Worm (Caenorhabditis elegans) whole organism, L1 larva: ENCODE measurements around the gene T22D1.1.

Source experiments
- C04F5.9 ChIP-seq: sonication (generic microtip); optimal IDR thresholded peaks from 2 replicates; lab custom pipeline; 2016; ENCODE audit warnings: missing genetic modification characterization, missing compliant biosample characterization
- C16A3.4 ChIP-seq: fragments of 150-350 bp; optimal IDR thresholded peaks from 2 replicates; lab custom pipeline; 2014; ENCODE audit warnings: missing biosample characterization, missing genetic modification characterization
- Y116A8C.19 ChIP-seq: sonication (generic microtip); optimal IDR thresholded peaks from 2 replicates; lab custom pipeline; 2016; ENCODE audit warnings: missing compliant biosample characterization, missing genetic modification characterization, borderline replicate concordance
- aly-2 ChIP-seq: fragments of 150-350 bp; optimal IDR thresholded peaks from 2 replicates; lab custom pipeline; 2014; ENCODE audit warnings: missing biosample characterization, missing genetic modification characterization
- ama-1 ChIP-seq: fragments of 150-350 bp; optimal IDR thresholded peaks from 2 replicates; lab custom pipeline; 2014
- ceh-63 ChIP-seq: fragments of 200-800 bp; sonication (Bioruptor generic); optimal IDR thresholded peaks from 2 replicates; lab custom pipeline; 2018; ENCODE audit warnings: mild to moderate bottlenecking, missing genetic modification characterization, missing compliant biosample characterization
- ceh-8 ChIP-seq: fragments of 200-800 bp; sonication (Bioruptor generic); optimal IDR thresholded peaks from 2 replicates; lab custom pipeline; 2018; ENCODE audit warnings: mild to moderate bottlenecking, missing genetic modification characterization, moderate library complexity, missing compliant biosample characterization
- ceh-88 ChIP-seq: fragments of 200-800 bp; sonication (Bioruptor generic); IDR thresholded peaks from 2 replicates; pipeline ENCODE4 v1.3.6; 2022; ENCODE audit warnings: missing genetic modification characterization, missing compliant biosample characterization
- ces-1 ChIP-seq: fragments of 150-350 bp; optimal IDR thresholded peaks from 2 replicates; lab custom pipeline; 2014; ENCODE audit warnings: missing biosample characterization, missing genetic modification reagents, missing genetic modification characterization
- dsc-1 ChIP-seq: sonication (generic microtip); optimal IDR thresholded peaks from 2 replicates; lab custom pipeline; 2016; ENCODE audit warnings: mild to moderate bottlenecking, missing genetic modification characterization, missing compliant biosample characterization
- efl-3 ChIP-seq: fragments of 200-800 bp; sonication (Bioruptor generic); optimal IDR thresholded peaks from 2 replicates; lab custom pipeline; 2018; ENCODE audit warnings: mild to moderate bottlenecking, missing genetic modification characterization, missing compliant biosample characterization
- egl-27 ChIP-seq, 2 experiments: fragments of 150-350 bp in 1 of 2; sonication (generic microtip); optimal IDR thresholded peaks; 3 replicates each; lab custom pipeline; 2017 to 2018; ENCODE audit warnings: missing biosample characterization in 2 of 2, missing genetic modification characterization in 2 of 2, missing genetic modification reagents in 2 of 2
- elt-2 ChIP-seq: sonication (generic microtip); optimal IDR thresholded peaks from 2 replicates; lab custom pipeline; 2016; ENCODE audit warnings: missing genetic modification characterization, mild to moderate bottlenecking, inconsistent platforms, missing compliant biosample characterization, missing genetic modification reagents
- elt-3 ChIP-seq, 6 experiments: fragments of 150-350 bp in 1 of 6; sonication (generic microtip); optimal IDR thresholded peaks; 2 replicates each; lab custom pipeline; 2017 to 2018; ENCODE audit warnings: missing biosample characterization in 6 of 6, missing genetic modification characterization in 6 of 6, inconsistent platforms in 1 of 6
- ets-5 ChIP-seq: fragments of 200-800 bp; sonication (Bioruptor generic); IDR thresholded peaks from 2 replicates; pipeline ENCODE4 v1.3.6; 2022; ENCODE audit warnings: missing genetic modification characterization, missing compliant biosample characterization
- fkh-4 ChIP-seq: sonication (generic microtip); optimal IDR thresholded peaks from 2 replicates; lab custom pipeline; 2016; ENCODE audit warnings: missing compliant biosample characterization, missing genetic modification characterization, borderline replicate concordance
- fkh-8 ChIP-seq: sonication (generic microtip); optimal IDR thresholded peaks from 2 replicates; lab custom pipeline; 2016; ENCODE audit warnings: mild to moderate bottlenecking, missing genetic modification characterization, missing compliant biosample characterization
- grh-1 ChIP-seq: fragments of 200-800 bp; sonication (Bioruptor generic); IDR thresholded peaks from 2 replicates; pipeline ENCODE4 v1.3.6; 2022; ENCODE audit warnings: missing genetic modification reagents, missing genetic modification characterization, missing compliant biosample characterization
- hlh-17 ChIP-seq: fragments of 200-800 bp; sonication (Bioruptor generic); optimal IDR thresholded peaks from 2 replicates; lab custom pipeline; 2018; ENCODE audit warnings: missing genetic modification characterization, mild to moderate bottlenecking, missing compliant biosample characterization, moderate library complexity, borderline replicate concordance
- hlh-4 ChIP-seq: sonication (generic microtip); optimal IDR thresholded peaks from 2 replicates; lab custom pipeline; 2016; ENCODE audit warnings: mild to moderate bottlenecking, missing genetic modification characterization, missing compliant biosample characterization
- irx-1 ChIP-seq: sonication (generic microtip); optimal IDR thresholded peaks from 2 replicates; lab custom pipeline; 2016; ENCODE audit warnings: missing genetic modification characterization, missing compliant biosample characterization
- isw-1 ChIP-seq: fragments of 200-800 bp; sonication (Bioruptor generic); IDR thresholded peaks from 2 replicates; pipeline ENCODE4 v1.3.6; 2022; ENCODE audit warnings: missing genetic modification characterization, missing compliant biosample characterization
- lin-13 ChIP-seq: fragments of 150-350 bp; optimal IDR thresholded peaks from 2 replicates; lab custom pipeline; 2014; ENCODE audit warnings: missing biosample characterization, missing genetic modification reagents, missing genetic modification characterization
- lin-15B ChIP-seq: fragments of 150-350 bp; sonication (generic microtip); optimal IDR thresholded peaks from 3 replicates; lab custom pipeline; 2014; ENCODE audit warnings: missing biosample characterization, missing genetic modification characterization
- lin-35 ChIP-seq, 2 experiments: fragments of 150-350 bp; optimal IDR thresholded peaks; 2 replicates each; lab custom pipeline; 2014; ENCODE audit warnings: missing biosample characterization in 2 of 2, missing genetic modification characterization in 2 of 2, missing genetic modification reagents in 2 of 2
- lsy-2 ChIP-seq, 2 experiments: fragments of 150-350 bp; optimal IDR thresholded peaks; 2 replicates each; lab custom pipeline; 2014; ENCODE audit warnings: missing biosample characterization in 2 of 2, missing genetic modification characterization in 2 of 2
- mdl-1 ChIP-seq, 2 experiments: fragments of 150-350 bp; optimal IDR thresholded peaks; 2 replicates each; lab custom pipeline; 2014 to 2017; ENCODE audit warnings: missing biosample characterization in 2 of 2, missing genetic modification characterization in 2 of 2, inconsistent platforms in 1 of 2
- mef-2 ChIP-seq: fragments of 150-350 bp; optimal IDR thresholded peaks from 2 replicates; lab custom pipeline; 2014; ENCODE audit warnings: missing biosample characterization, missing genetic modification characterization
- mep-1 ChIP-seq: fragments of 150-350 bp; optimal IDR thresholded peaks from 2 replicates; lab custom pipeline; 2014; ENCODE audit warnings: missing biosample characterization, missing genetic modification characterization
- nhr-11 ChIP-seq: fragments of 150-350 bp; optimal IDR thresholded peaks from 2 replicates; lab custom pipeline; 2014; ENCODE audit warnings: missing biosample characterization, missing genetic modification characterization
- nhr-20 ChIP-seq: sonication (generic microtip); optimal IDR thresholded peaks from 2 replicates; lab custom pipeline; 2016; ENCODE audit warnings: mild to moderate bottlenecking, missing genetic modification characterization, missing compliant biosample characterization
- nhr-237 ChIP-seq: fragments of 150-350 bp; optimal IDR thresholded peaks from 2 replicates; lab custom pipeline; 2014; ENCODE audit warnings: missing biosample characterization, missing genetic modification characterization
- nhr-28 ChIP-seq: fragments of 150-350 bp; optimal IDR thresholded peaks from 2 replicates; lab custom pipeline; 2014; ENCODE audit warnings: missing biosample characterization, missing genetic modification characterization
- nhr-47 ChIP-seq: sonication (generic microtip); optimal IDR thresholded peaks from 2 replicates; lab custom pipeline; 2016; ENCODE audit warnings: mild to moderate bottlenecking, missing genetic modification characterization, moderate library complexity, missing compliant biosample characterization
- nhr-76 ChIP-seq: sonication (generic microtip); optimal IDR thresholded peaks from 2 replicates; lab custom pipeline; 2017; ENCODE audit warnings: missing biosample characterization, missing genetic modification characterization
- nhr-84 ChIP-seq: sonication (generic microtip); optimal IDR thresholded peaks from 2 replicates; lab custom pipeline; 2017; ENCODE audit warnings: missing biosample characterization, missing genetic modification characterization
- nhr-85 ChIP-seq: sonication (generic microtip); peaks from one replicate; lab custom pipeline; 2016; ENCODE audit warnings: missing genetic modification characterization, inconsistent platforms, missing compliant biosample characterization
- nhr-90 ChIP-seq: sonication (generic microtip); optimal IDR thresholded peaks from 2 replicates; lab custom pipeline; 2016; ENCODE audit warnings: mild to moderate bottlenecking, missing genetic modification characterization, missing compliant biosample characterization; ENCODE audit not compliant: poor library complexity
- pax-3 ChIP-seq: fragments of 200-800 bp; sonication (Bioruptor generic); optimal IDR thresholded peaks from 2 replicates; lab custom pipeline; 2018; ENCODE audit warnings: mild to moderate bottlenecking, missing genetic modification characterization, moderate library complexity, missing compliant biosample characterization
- rnt-1 ChIP-seq: sonication (generic microtip); optimal IDR thresholded peaks from 2 replicates; lab custom pipeline; 2016; ENCODE audit warnings: mild to moderate bottlenecking, missing genetic modification characterization, moderate library complexity, missing compliant biosample characterization
- snpc-4 ChIP-seq: fragments of 150-350 bp; optimal IDR thresholded peaks from 2 replicates; lab custom pipeline; 2014; ENCODE audit warnings: missing biosample characterization, missing genetic modification characterization
- snu-23 ChIP-seq: sonication (generic microtip); optimal IDR thresholded peaks from 2 replicates; lab custom pipeline; 2016; ENCODE audit warnings: missing genetic modification characterization, missing compliant biosample characterization
- sup-37 ChIP-seq: fragments of 200-800 bp; sonication (Bioruptor generic); optimal IDR thresholded peaks from 2 replicates; lab custom pipeline; 2018; ENCODE audit warnings: mild to moderate bottlenecking, missing genetic modification characterization, missing compliant biosample characterization
- swsn-7 ChIP-seq: sonication (generic microtip); optimal IDR thresholded peaks from 2 replicates; lab custom pipeline; 2016; ENCODE audit warnings: missing genetic modification characterization, missing compliant biosample characterization
- unc-130 ChIP-seq: fragments of 150-350 bp; optimal IDR thresholded peaks from 2 replicates; lab custom pipeline; 2017; ENCODE audit warnings: missing biosample characterization, missing genetic modification characterization, inconsistent platforms
- unc-30 ChIP-seq: sonication (generic microtip); optimal IDR thresholded peaks from 2 replicates; lab custom pipeline; 2017; ENCODE audit warnings: missing biosample characterization, missing genetic modification characterization
- unc-62 ChIP-seq: fragments of 150-350 bp; optimal IDR thresholded peaks from 2 replicates; lab custom pipeline; 2014; ENCODE audit warnings: missing biosample characterization, missing genetic modification reagents, missing genetic modification characterization
- xbp-1 ChIP-seq: sonication (generic microtip); optimal IDR thresholded peaks from 2 replicates; lab custom pipeline; 2016; ENCODE audit warnings: missing genetic modification characterization, missing compliant biosample characterization
- ztf-11 ChIP-seq, 2 experiments: sonication (generic microtip); optimal IDR thresholded peaks; 2 replicates each; lab custom pipeline; 2016 to 2017; ENCODE audit warnings: missing genetic modification characterization in 2 of 2, missing biosample characterization in 1 of 2, missing compliant biosample characterization in 1 of 2
- ztf-4 ChIP-seq: fragments of 150-350 bp; optimal IDR thresholded peaks from 2 replicates; lab custom pipeline; 2014; ENCODE audit warnings: missing biosample characterization, missing genetic modification characterization

T22D1.1 gene

DNA sequence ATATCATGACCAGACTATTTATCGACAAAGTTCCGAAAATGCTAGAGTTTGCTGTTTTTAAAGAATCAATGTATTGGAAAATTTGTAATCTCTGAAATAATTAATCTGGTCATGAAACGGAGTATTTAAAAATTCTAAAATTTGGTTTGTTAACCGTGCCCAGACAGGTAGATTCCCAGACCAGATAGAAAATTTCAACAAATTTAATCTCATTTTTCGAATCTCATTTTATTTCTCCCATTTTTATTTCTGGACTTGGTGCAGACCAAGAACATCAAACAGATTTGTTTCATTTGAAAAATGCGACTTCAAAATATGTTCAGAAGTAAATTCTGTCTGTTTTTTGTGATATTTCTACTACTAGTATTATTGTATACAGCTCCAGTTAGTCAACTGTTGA, at the start of gene T22D1.1:
Gene T22D1.1, plus strand, starts transcription at position 301 of the 400 bp plus-strand sequence.
- TF ChIP-seq nhr-28 (tag; lab: Kevin White, UChicago), result no peak
- TF ChIP-seq, all 84 proteins: peak for 0

DNA sequence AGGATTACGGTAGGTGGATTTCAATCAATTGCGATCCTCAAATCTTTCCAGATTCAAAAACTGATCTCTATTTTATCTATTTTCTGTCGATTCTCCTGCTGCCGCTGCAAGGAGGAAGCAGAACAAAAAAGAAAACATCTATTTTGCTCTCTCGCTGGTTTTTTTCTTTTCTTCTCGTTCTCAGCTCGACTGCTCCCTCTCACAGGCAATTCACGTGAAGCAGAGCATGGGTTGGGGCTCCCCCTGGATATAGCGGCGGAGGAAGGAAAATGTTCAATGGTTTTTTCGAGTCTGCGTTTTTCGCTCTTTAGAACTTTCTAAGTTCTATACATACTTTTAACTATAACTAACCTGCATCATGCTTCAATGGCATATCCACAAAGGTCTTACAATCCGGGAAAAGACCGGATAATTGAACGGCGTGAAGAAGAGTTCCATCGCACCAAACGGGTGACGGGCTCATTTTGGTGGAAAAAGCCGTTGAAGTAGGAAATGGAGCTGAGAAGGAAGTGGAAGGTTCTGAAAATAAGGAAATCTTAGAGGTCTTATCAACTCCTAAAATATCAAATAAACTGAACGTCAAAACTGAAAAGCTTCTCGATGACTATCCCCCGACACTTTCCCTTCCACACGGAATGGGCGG, 44.1 kb upstream of the T22D1.1 start:
- TF ChIP-seq hlh-17, result no peak
- TF ChIP-seq nhr-85, result no peak
- TF ChIP-seq ets-5 (GFP tag; lab: Robert Waterston, UW), result no peak
- TF ChIP-seq Y116A8C.19 (tag; lab: Kevin White, UChicago), result no peak
- TF ChIP-seq mef-2 (tag; lab: Kevin White, UChicago), result peak; percentile 76
- peak; percentile 22; the same call in 1 of the 2 replicates for TF ChIP-seq isw-1 (GFP tag; lab: Robert Waterston, UW)
- TF ChIP-seq nhr-20, result peak; percentile 78
- no peak for TF ChIP-seq grh-1 (GFP tag; lab: Robert Waterston, UW)
- TF ChIP-seq mdl-1 (tag; optimal IDR thresholded peaks at IDR 0.05; lab: Kevin White, UChicago), result peak in 1 of 2 experiments; percentile 76
- no peak for TF ChIP-seq ceh-88 (GFP tag; lab: Robert Waterston, UW)
- peak; percentile 57 for TF ChIP-seq nhr-11
- TF ChIP-seq nhr-84 (tag; lab: Kevin White, UChicago), result no peak
- peak; percentile 70 to 84 for TF ChIP-seq lsy-2 (tag; optimal IDR thresholded peaks at IDR 0.05; lab: Kevin White, UChicago)
- TF ChIP-seq mep-1, result peak; percentile 68
- TF ChIP-seq C04F5.9, result no peak
- TF ChIP-seq nhr-90, result no peak
- TF ChIP-seq swsn-7, result peak; percentile 68
- TF ChIP-seq ces-1 (GFP tag; lab: Kevin White, UChicago), result no peak
- TF ChIP-seq efl-3, result no peak
- peak; percentile 20 for TF ChIP-seq elt-2 (tag; lab: Kevin White, UChicago)
- no peak for TF ChIP-seq C16A3.4 (tag; lab: Kevin White, UChicago)
- peak; percentile 82 for TF ChIP-seq unc-130 (tag; lab: Kevin White, UChicago)
- TF ChIP-seq ceh-63 (GFP tag; lab: Kevin White, UChicago), result no peak
- peak; percentile 90 for TF ChIP-seq rnt-1 (tag; lab: Kevin White, UChicago)
- no peak for TF ChIP-seq unc-62 (GFP tag; lab: Kevin White, UChicago)
- no peak for TF ChIP-seq ztf-11 (tag; optimal IDR thresholded peaks at IDR 0.05; lab: Kevin White, UChicago)
- TF ChIP-seq fkh-8 (tag; lab: Kevin White, UChicago), result peak; percentile 86
- TF ChIP-seq egl-27 (tag; optimal IDR thresholded peaks at IDR 0.05; lab: Kevin White, UChicago), result peak; percentile 76 to 82
- TF ChIP-seq pax-3 (tag; lab: Kevin White, UChicago), result no peak
- no peak for TF ChIP-seq ztf-4 (tag; lab: Kevin White, UChicago)
- TF ChIP-seq irx-1 (tag; lab: Kevin White, UChicago), result peak; percentile 70
- TF ChIP-seq nhr-237, result peak; percentile 44
- TF ChIP-seq aly-2 (tag; lab: Kevin White, UChicago), result no peak
- no peak for TF ChIP-seq elt-3 (tag; optimal IDR thresholded peaks at IDR 0.05; lab: Kevin White, UChicago)
- no peak for TF ChIP-seq ceh-8 (GFP tag; lab: Kevin White, UChicago)
- no peak for TF ChIP-seq snpc-4 (tag; lab: Kevin White, UChicago)
- no peak for TF ChIP-seq nhr-76 (tag; lab: Kevin White, UChicago)
- no peak for TF ChIP-seq hlh-4 (tag; lab: Kevin White, UChicago)
- peak; percentile 76 for TF ChIP-seq nhr-47 (tag; lab: Kevin White, UChicago)
- peak; percentile 42 for TF ChIP-seq dsc-1 (tag; lab: Kevin White, UChicago)
- peak; percentile 21 for TF ChIP-seq sup-37 (GFP tag; lab: Kevin White, UChicago)
- TF ChIP-seq lin-13 (GFP tag; lab: Kevin White, UChicago), result peak; percentile 18
- TF ChIP-seq snu-23, result peak; percentile 75
- TF ChIP-seq lin-35 (GFP tag; optimal IDR thresholded peaks at IDR 0.05; lab: Kevin White, UChicago), result peak in 1 of 2 experiments; percentile 65
- TF ChIP-seq ama-1 (lab: Kevin White, UChicago), result no peak
- TF ChIP-seq xbp-1 (tag; lab: Kevin White, UChicago), result peak; percentile 51
- no peak for TF ChIP-seq fkh-4 (tag; lab: Kevin White, UChicago)
- TF ChIP-seq lin-15B (tag; lab: Kevin White, UChicago), result no peak
- TF ChIP-seq unc-30 (tag; lab: Kevin White, UChicago), result no peak
